Worm (Caenorhabditis elegans) whole organism, midembryonic: ENCODE data around the gene fkb-3.

Source experiments
- T22C8.4 ChIP-seq: fragments of 200-800 bp; sonication (Bioruptor generic); IDR thresholded peaks from 2 replicates; pipeline ENCODE4 v1.3.6; 2022; ENCODE audit warnings: missing genetic modification characterization, missing compliant biosample characterization
- cog-1 ChIP-seq: sonication (generic microtip); optimal IDR thresholded peaks from 2 replicates; lab custom pipeline; 2016; ENCODE audit warnings: missing genetic modification characterization, missing compliant biosample characterization
- flt-1 ChIP-seq: fragments of 200-800 bp; sonication (Bioruptor generic); IDR thresholded peaks from 2 replicates; pipeline ENCODE4 v1.3.6; 2022; ENCODE audit warnings: missing genetic modification characterization, missing compliant biosample characterization
- klf-2 ChIP-seq: fragments of 200-800 bp; sonication (Bioruptor generic); conservative IDR thresholded peaks from 2 replicates; pipeline ENCODE4 v1.3.6; 2022; ENCODE audit warnings: missing genetic modification reagents, missing genetic modification characterization, missing compliant biosample characterization
- med-1 ChIP-seq: sonication (generic microtip); optimal IDR thresholded peaks from 2 replicates; lab custom pipeline; 2017; ENCODE audit warnings: missing genetic modification characterization, mild to moderate bottlenecking, missing compliant biosample characterization, antibody characterized with exemption, missing genetic modification reagents; ENCODE audit not compliant: insufficient read depth
- ref-1 ChIP-seq: fragments of 200-800 bp; sonication (Bioruptor generic); conservative IDR thresholded peaks from 2 replicates; pipeline ENCODE4 v1.3.6; 2022; ENCODE audit warnings: missing genetic modification reagents, missing genetic modification characterization, missing compliant biosample characterization
- ztf-23 ChIP-seq: fragments of 200-800 bp; sonication (Bioruptor generic); IDR thresholded peaks from 2 replicates; pipeline ENCODE4 v1.3.6; 2022; ENCODE audit warnings: missing genetic modification reagents, missing genetic modification characterization, missing compliant biosample characterization
- ztf-29 ChIP-seq: fragments of 200-800 bp; sonication (Bioruptor generic); IDR thresholded peaks from 2 replicates; pipeline ENCODE4 v1.3.6; 2022; ENCODE audit warnings: missing genetic modification reagents, missing genetic modification characterization, missing compliant biosample characterization

DNA sequence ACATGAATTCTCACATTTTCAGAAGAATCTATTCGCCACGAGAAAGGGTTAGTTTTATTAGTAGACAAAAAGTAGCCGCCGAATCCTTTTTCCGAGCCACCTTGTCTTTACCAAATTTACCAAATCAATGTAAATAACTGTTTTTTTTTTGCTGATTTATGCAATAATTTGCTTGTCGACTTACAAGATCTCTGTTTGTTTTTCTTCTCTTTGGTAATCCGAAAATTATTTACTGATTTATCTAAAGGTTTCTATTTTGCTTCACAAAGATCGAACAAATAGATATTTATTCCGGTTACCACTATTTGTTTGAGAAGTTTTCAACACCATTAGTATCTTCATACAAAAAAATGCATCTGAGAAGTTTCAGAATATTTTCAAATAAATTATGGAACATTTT is 41.0 kb downstream of the fkb-3 start, which contains the start of gene C13A2.7:
- no peak for TF ChIP-seq med-1 (GFP tag; lab: Kevin White, UChicago)
- TF ChIP-seq cog-1 (tag; lab: Kevin White, UChicago): no peak
- no peak for TF ChIP-seq ztf-29
- no peak for TF ChIP-seq flt-1 (GFP tag; lab: Robert Waterston, UW)
- no peak for TF ChIP-seq T22C8.4
- TF ChIP-seq ztf-23: no peak
- TF ChIP-seq ref-1 (GFP tag; lab: Robert Waterston, UW): no peak
- no peak for TF ChIP-seq klf-2 (GFP tag; lab: Robert Waterston, UW)
